Worm (Caenorhabditis elegans) whole organism, young adult: Measurements from ENCODE around the gene clh-4.

ENCODE experiments used
- B0035.1 ChIP-seq: sonication (generic microtip); optimal IDR thresholded peaks from 2 replicates; lab custom pipeline; 2016; ENCODE audit warnings: missing genetic modification characterization, mild to moderate bottlenecking, missing compliant biosample characterization, missing genotype, missing genetic modification reagents
- B0261.1 ChIP-seq: sonication (generic microtip); optimal IDR thresholded peaks from 2 replicates; lab custom pipeline; 2016; ENCODE audit warnings: mild to moderate bottlenecking, missing genetic modification characterization, moderate library complexity, missing compliant biosample characterization
- B0336.3 ChIP-seq: fragments of 200-800 bp; sonication (Bioruptor generic); IDR thresholded peaks from 2 replicates; pipeline ENCODE4 v1.3.6; 2022; ENCODE audit warnings: missing genetic modification characterization, missing compliant biosample characterization
- C06A6.2 ChIP-seq: fragments of 200-800 bp; sonication (Bioruptor generic); conservative IDR thresholded peaks from 2 replicates; pipeline ENCODE4 v1.3.6; 2022; ENCODE audit warnings: missing genetic modification characterization, missing compliant biosample characterization
- C17E4.6 ChIP-seq: fragments of 200-800 bp; sonication (Bioruptor generic); IDR thresholded peaks from 2 replicates; pipeline ENCODE4 v1.3.6; 2022; ENCODE audit warnings: missing genetic modification reagents, missing genetic modification characterization, missing compliant biosample characterization
- F37B4.10 ChIP-seq: fragments of 200-800 bp; sonication (Bioruptor generic); IDR thresholded peaks from 2 replicates; pipeline ENCODE4 v1.3.6; 2022; ENCODE audit warnings: missing genetic modification characterization, missing compliant biosample characterization
- F55B11.4 ChIP-seq: sonication (generic microtip); optimal IDR thresholded peaks from 2 replicates; lab custom pipeline; 2016; ENCODE audit warnings: missing compliant biosample characterization, missing genetic modification characterization, borderline replicate concordance; ENCODE audit not compliant: insufficient read depth
- K11D2.4 ChIP-seq: fragments of 200-800 bp; sonication (Bioruptor generic); IDR thresholded peaks from 2 replicates; pipeline ENCODE4 v1.3.6; 2022; ENCODE audit warnings: missing genetic modification reagents, missing genetic modification characterization, missing compliant biosample characterization
- K12H6.12 ChIP-seq: fragments of 200-800 bp; sonication (Bioruptor generic); optimal IDR thresholded peaks from 2 replicates; lab custom pipeline; 2018; ENCODE audit warnings: mild to moderate bottlenecking, missing genetic modification characterization, missing compliant biosample characterization
- T26A5.8 ChIP-seq: sonication (generic microtip); optimal IDR thresholded peaks from 2 replicates; lab custom pipeline; 2016; ENCODE audit warnings: missing genetic modification characterization, missing compliant biosample characterization
- ama-1 ChIP-seq, 3 experiments: fragments of 150-350 bp in 1 of 3; sonication (generic microtip) in 2 of 3; optimal IDR thresholded peaks; 2 replicates each; lab custom pipeline; 2014 to 2018; ENCODE audit warnings: missing biosample characterization in 2 of 3, missing genetic modification characterization in 2 of 3, missing genetic modification reagents in 2 of 3
- atf-7 ChIP-seq: sonication (generic microtip); optimal IDR thresholded peaks from 2 replicates; lab custom pipeline; 2017; ENCODE audit warnings: mild to moderate bottlenecking, missing genetic modification characterization, missing compliant biosample characterization
- attf-3 ChIP-seq: fragments of 200-800 bp; sonication (Bioruptor generic); conservative IDR thresholded peaks from 2 replicates; pipeline ENCODE4 v1.3.6; 2022; ENCODE audit warnings: missing genetic modification reagents, missing genetic modification characterization, missing compliant biosample characterization
- bed-1 ChIP-seq: fragments of 200-800 bp; sonication (Bioruptor generic); IDR thresholded peaks from 2 replicates; pipeline ENCODE4 v1.3.6; 2022; ENCODE audit warnings: missing genetic modification reagents, missing genetic modification characterization, missing compliant biosample characterization
- bed-2 ChIP-seq: fragments of 200-800 bp; sonication (Bioruptor generic); IDR thresholded peaks from 2 replicates; pipeline ENCODE4 v1.3.6; 2022; ENCODE audit warnings: missing genetic modification reagents, missing genetic modification characterization, missing compliant biosample characterization
- cebp-1 ChIP-seq, 2 experiments: fragments of 200-800 bp in 1 of 2; sonication (Bioruptor generic) in 1 of 2; sonication (generic microtip) in 1 of 2; IDR thresholded peaks in 1 of 2; optimal IDR thresholded peaks in 1 of 2; 2 replicates each; pipeline versions ENCODE4 v1.3.6 to Lab custom; 2017 to 2022; ENCODE audit warnings: missing compliant biosample characterization in 2 of 2, missing genetic modification characterization in 2 of 2, mild to moderate bottlenecking in 1 of 2, missing genetic modification reagents in 1 of 2, moderate library complexity in 1 of 2
- ceh-100 ChIP-seq: fragments of 200-800 bp; sonication (Bioruptor generic); IDR thresholded peaks from 2 replicates; pipeline ENCODE4 v1.3.6; 2022; ENCODE audit warnings: missing genetic modification reagents, missing genetic modification characterization, missing compliant biosample characterization
- ceh-27 ChIP-seq: fragments of 200-800 bp; sonication (Bioruptor generic); optimal IDR thresholded peaks from 2 replicates; lab custom pipeline; 2018; ENCODE audit warnings: mild to moderate bottlenecking, missing genetic modification characterization, moderate library complexity, missing compliant biosample characterization
- ceh-40 ChIP-seq: fragments of 200-800 bp; sonication (Bioruptor generic); IDR thresholded peaks from 2 replicates; pipeline ENCODE4 v1.3.6; 2022; ENCODE audit warnings: missing genetic modification characterization, missing compliant biosample characterization
- ceh-91 ChIP-seq: fragments of 200-800 bp; sonication (Bioruptor generic); IDR thresholded peaks from 2 replicates; pipeline ENCODE4 v1.3.6; 2022; ENCODE audit warnings: missing genetic modification reagents, missing genetic modification characterization, missing compliant biosample characterization
- dpff-1 ChIP-seq: sonication (generic microtip); optimal IDR thresholded peaks from 2 replicates; lab custom pipeline; 2017; ENCODE audit warnings: mild to moderate bottlenecking, missing genetic modification characterization, missing compliant biosample characterization
- egl-44 ChIP-seq: fragments of 200-800 bp; sonication (Bioruptor generic); IDR thresholded peaks from 2 replicates; pipeline ENCODE4 v1.3.6; 2022; ENCODE audit warnings: missing genetic modification reagents, missing genetic modification characterization, missing compliant biosample characterization
- egrh-3 ChIP-seq: fragments of 200-800 bp; sonication (Bioruptor generic); IDR thresholded peaks from 2 replicates; pipeline ENCODE4 v1.3.6; 2022; ENCODE audit warnings: missing genetic modification reagents, missing genetic modification characterization, missing compliant biosample characterization
- ekl-4 ChIP-seq: fragments of 200-800 bp; sonication (Bioruptor generic); IDR thresholded peaks from 2 replicates; pipeline ENCODE4 v1.3.6; 2022; ENCODE audit warnings: missing genetic modification reagents, missing genetic modification characterization, missing compliant biosample characterization
- ets-4 ChIP-seq: fragments of 200-800 bp; sonication (Bioruptor generic); optimal IDR thresholded peaks from 2 replicates; lab custom pipeline; 2018; ENCODE audit warnings: mild to moderate bottlenecking, missing genetic modification characterization, missing compliant biosample characterization
- hlh-12 ChIP-seq: sonication (generic microtip); optimal IDR thresholded peaks from 2 replicates; lab custom pipeline; 2016; ENCODE audit warnings: missing genetic modification characterization, missing compliant biosample characterization
- hmg-1.2 ChIP-seq: fragments of 200-800 bp; sonication (Bioruptor generic); IDR thresholded peaks from 2 replicates; pipeline ENCODE4 v1.3.6; 2022; ENCODE audit warnings: missing genetic modification reagents, missing genetic modification characterization, missing compliant biosample characterization
- hmg-20 ChIP-seq: fragments of 200-800 bp; sonication (Bioruptor generic); IDR thresholded peaks from 2 replicates; pipeline ENCODE4 v1.3.6; 2022; ENCODE audit warnings: missing genetic modification reagents, missing genetic modification characterization, missing compliant biosample characterization
- let-607 ChIP-seq, 2 experiments: fragments of 200-800 bp in 1 of 2; sonication (Bioruptor generic) in 1 of 2; sonication (generic microtip) in 1 of 2; optimal IDR thresholded peaks; 2 replicates each; lab custom pipeline; 2016 to 2018; ENCODE audit warnings: mild to moderate bottlenecking in 2 of 2, missing compliant biosample characterization in 2 of 2, missing genetic modification characterization in 2 of 2, moderate library complexity in 2 of 2, missing genotype in 1 of 2
- lin-26 ChIP-seq: fragments of 200-800 bp; sonication (Bioruptor generic); IDR thresholded peaks from 2 replicates; pipeline ENCODE4 v1.3.6; 2022; ENCODE audit warnings: missing genetic modification reagents, missing genetic modification characterization, missing compliant biosample characterization
- lin-35 ChIP-seq, 3 experiments: fragments of 150-350 bp in 2 of 3; sonication (generic microtip) in 1 of 3; optimal IDR thresholded peaks; 2 replicates each; lab custom pipeline; 2014 to 2018; ENCODE audit warnings: missing biosample characterization in 3 of 3, missing genetic modification characterization in 3 of 3, missing genetic modification reagents in 3 of 3
- lir-1 ChIP-seq: fragments of 200-800 bp; sonication (Bioruptor generic); conservative IDR thresholded peaks from 2 replicates; pipeline ENCODE4 v1.3.6; 2022; ENCODE audit warnings: missing genetic modification reagents, missing genetic modification characterization, missing compliant biosample characterization
- lsl-1 ChIP-seq: fragments of 200-800 bp; sonication (Bioruptor generic); optimal IDR thresholded peaks from 2 replicates; lab custom pipeline; 2018; ENCODE audit warnings: mild to moderate bottlenecking, missing genetic modification characterization, moderate library complexity, missing compliant biosample characterization
- mes-4 ChIP-seq: sonication (generic microtip); optimal IDR thresholded peaks from 2 replicates; lab custom pipeline; 2016; ENCODE audit warnings: missing genotype, missing genetic modification characterization, missing compliant biosample characterization
- nfya-2 ChIP-seq: fragments of 200-800 bp; sonication (Bioruptor generic); IDR thresholded peaks from 2 replicates; pipeline ENCODE4 v1.3.6; 2022; ENCODE audit warnings: missing genetic modification reagents, missing genetic modification characterization, missing compliant biosample characterization
- nfyb-1 ChIP-seq: fragments of 200-800 bp; sonication (Bioruptor generic); IDR thresholded peaks from 2 replicates; pipeline ENCODE4 v1.3.6; 2022; ENCODE audit warnings: missing genetic modification reagents, missing genetic modification characterization, missing compliant biosample characterization
- nhr-80 ChIP-seq: sonication (generic microtip); optimal IDR thresholded peaks from 2 replicates; lab custom pipeline; 2016; ENCODE audit warnings: missing genetic modification characterization, missing compliant biosample characterization
- pbrm-1 ChIP-seq: fragments of 200-800 bp; sonication (Bioruptor generic); IDR thresholded peaks from 2 replicates; pipeline ENCODE4 v1.3.6; 2022; ENCODE audit warnings: missing genetic modification reagents, missing genetic modification characterization, missing compliant biosample characterization
- snpc-1.1 ChIP-seq: sonication (generic microtip); optimal IDR thresholded peaks from 2 replicates; lab custom pipeline; 2017; ENCODE audit warnings: missing genetic modification characterization, mild to moderate bottlenecking, missing compliant biosample characterization, antibody characterized with exemption, moderate library complexity, missing genotype, missing genetic modification reagents; ENCODE audit not compliant: insufficient read depth
- somi-1 ChIP-seq: fragments of 200-800 bp; sonication (Bioruptor generic); optimal IDR thresholded peaks from 2 replicates; lab custom pipeline; 2018; ENCODE audit warnings: mild to moderate bottlenecking, missing genetic modification characterization, missing compliant biosample characterization
- tbp1 ChIP-seq: fragments of 200-800 bp; sonication (Bioruptor generic); optimal IDR thresholded peaks from 2 replicates; lab custom pipeline; 2018; ENCODE audit warnings: mild to moderate bottlenecking, missing genetic modification characterization, missing compliant biosample characterization
- xnd-1 ChIP-seq: sonication (generic microtip); optimal IDR thresholded peaks from 2 replicates; lab custom pipeline; 2016; ENCODE audit warnings: missing genotype, missing genetic modification reagents, missing genetic modification characterization, missing compliant biosample characterization
- ztf-18 ChIP-seq: sonication (generic microtip); optimal IDR thresholded peaks from 2 replicates; lab custom pipeline; 2016; ENCODE audit warnings: missing genotype, mild to moderate bottlenecking, missing genetic modification characterization, missing compliant biosample characterization
- ztf-3 ChIP-seq: fragments of 200-800 bp; sonication (Bioruptor generic); optimal IDR thresholded peaks from 2 replicates; lab custom pipeline; 2018; ENCODE audit warnings: mild to moderate bottlenecking, missing genetic modification characterization, missing compliant biosample characterization

clh-4 gene

DNA sequence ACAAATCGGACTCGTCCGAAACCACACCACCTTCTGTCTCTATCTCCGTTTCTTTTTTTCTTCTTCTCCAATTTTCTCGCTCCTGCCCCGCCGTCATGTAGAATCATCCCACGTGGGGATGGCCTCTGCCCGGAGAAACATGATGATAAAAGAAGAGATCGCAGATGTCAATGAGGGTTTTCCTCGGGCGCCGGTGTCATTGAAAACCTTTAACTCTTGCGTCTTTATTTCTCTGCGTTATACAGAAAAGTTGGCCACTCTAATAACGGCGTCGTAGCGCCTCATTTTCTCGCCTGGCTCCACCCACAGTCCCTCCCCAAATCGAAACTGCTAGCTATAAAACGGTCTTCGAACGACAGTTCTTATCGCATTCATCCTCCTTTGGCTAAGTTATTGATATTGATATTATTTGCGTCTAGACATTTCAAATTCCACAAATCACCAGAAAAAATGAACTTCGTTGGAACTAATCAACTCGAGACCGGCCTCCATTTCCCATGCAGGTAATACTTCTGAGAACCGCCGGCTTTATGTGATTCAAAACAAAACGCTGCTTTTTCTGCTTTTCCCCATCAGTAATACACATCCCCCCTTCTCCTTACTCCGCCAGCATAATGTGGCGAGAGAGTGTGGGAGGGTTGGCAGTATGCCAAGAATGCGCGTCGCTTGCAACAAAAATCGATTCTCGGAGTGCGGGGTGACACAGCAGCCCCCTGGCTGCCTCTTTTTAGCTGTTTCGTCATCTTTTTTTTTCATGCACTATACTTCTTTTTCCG, 44.9 kb upstream of the clh-4 start (continued):
- TF ChIP-seq let-607 (tag; optimal IDR thresholded peaks at IDR 0.05; lab: Kevin White, UChicago) (no peak), dpff-1 (tag; lab: Kevin White, UChicago) (no peak), tbp1 (GFP tag; lab: Kevin White, UChicago) (peak; percentile 29), pbrm-1 (peak; percentile 58), ceh-100 (no peak), nfya-2 (GFP tag; lab: Robert Waterston, UW) (no peak), ceh-91 (GFP tag; lab: Robert Waterston, UW) (no peak), lin-35 (GFP tag; optimal IDR thresholded peaks at IDR 0.05; lab: Kevin White, UChicago) (no peak), B0261.1 (tag; lab: Kevin White, UChicago) (no peak), lsl-1 (GFP tag; lab: Kevin White, UChicago) (no peak), somi-1 (GFP tag; lab: Kevin White, UChicago) (no peak), attf-3 (no peak), B0035.1 (tag; lab: Kevin White, UChicago) (no peak), ekl-4 (0 out of 2 replicates have a peak, but pooled peaks have one; percentile 9), bed-1 (GFP tag; lab: Robert Waterston, UW) (no peak), bed-2 (GFP tag; lab: Robert Waterston, UW) (no peak), xnd-1 (tag; lab: Kevin White, UChicago) (no peak)
- TF ChIP-seq, all 124 proteins: peak for 33

DNA sequence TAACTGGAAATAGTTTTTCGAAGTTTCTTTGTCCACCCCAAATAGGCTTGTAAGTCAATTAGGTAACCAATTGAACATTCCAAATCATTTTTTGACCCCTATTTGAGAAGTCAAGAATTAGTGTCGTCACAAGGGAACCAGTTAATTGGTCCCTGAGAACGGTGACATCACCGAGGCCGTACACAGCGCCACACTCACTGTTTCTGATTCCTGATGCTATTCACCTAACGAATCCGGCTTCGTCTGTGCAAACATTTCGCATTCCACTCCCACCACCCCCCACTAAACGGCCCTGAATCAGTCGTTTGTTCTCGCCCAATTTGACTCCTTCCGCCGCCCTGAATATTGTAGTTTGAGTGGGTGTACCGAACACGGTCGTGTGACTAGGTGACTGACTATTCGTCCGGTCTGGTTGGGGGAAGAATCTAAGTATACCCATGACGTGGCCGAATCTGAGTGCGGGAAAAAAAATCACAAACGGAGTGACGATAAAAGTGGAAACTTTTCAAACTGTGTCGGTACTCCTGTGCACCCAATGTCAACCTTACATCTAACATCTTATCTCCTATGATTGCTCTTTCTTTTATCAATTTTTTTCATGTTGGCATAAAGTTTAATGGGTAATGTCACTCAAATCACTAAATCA, 43.9 kb upstream of the clh-4 start:
- peak; percentile 18 for TF ChIP-seq K12H6.12 (tag; lab: Kevin White, UChicago)
- TF ChIP-seq C17E4.6: no peak
- TF ChIP-seq ztf-3: no peak
- 0 out of 2 replicates have a peak, but pooled peaks have one; percentile 11 for TF ChIP-seq lin-26 (GFP tag; lab: Robert Waterston, UW)
- no peak for TF ChIP-seq lir-1 (GFP tag; lab: Robert Waterston, UW)
- TF ChIP-seq cebp-1 (GFP tag; IDR thresholded peaks at IDR 0.05; lab: Robert Waterston, UW): no peak
- peak; percentile 51 for TF ChIP-seq cebp-1 (tag; optimal IDR thresholded peaks at IDR 0.05; lab: Kevin White, UChicago)
- TF ChIP-seq T26A5.8 (tag; lab: Kevin White, UChicago): no peak
- no peak for TF ChIP-seq mes-4 (tag; lab: Kevin White, UChicago)
- 0 out of 2 replicates have a peak, but pooled peaks have one; percentile 10 for TF ChIP-seq egrh-3 (GFP tag; lab: Robert Waterston, UW)
- TF ChIP-seq nfyb-1 (GFP tag; lab: Robert Waterston, UW): peak; percentile 11; the same call in 1 of the 2 replicates
- 0 out of 2 replicates have a peak, but pooled peaks have one; percentile 15 for TF ChIP-seq C06A6.2
- peak; percentile 8 for TF ChIP-seq atf-7 (tag; lab: Kevin White, UChicago)
- no peak for TF ChIP-seq hmg-20
- TF ChIP-seq hmg-1.2 (GFP tag; lab: Robert Waterston, UW): no peak
- TF ChIP-seq snpc-1.1 (tag; lab: Kevin White, UChicago): no peak
- peak; percentile 23; the same call in 1 of the 2 replicates for TF ChIP-seq K11D2.4 (GFP tag; lab: Robert Waterston, UW)
- TF ChIP-seq ceh-27 (GFP tag; lab: Kevin White, UChicago): peak; percentile 44
- peak; percentile 40 for TF ChIP-seq nhr-80 (tag; lab: Kevin White, UChicago)
- TF ChIP-seq ama-1 (optimal IDR thresholded peaks at IDR 0.05; lab: Kevin White, UChicago): no peak
- no peak for TF ChIP-seq ama-1 (GFP tag; optimal IDR thresholded peaks at IDR 0.05; lab: Kevin White, UChicago)
- TF ChIP-seq ceh-40 (GFP tag; lab: Robert Waterston, UW): peak; percentile 38; the same call in 1 of the 2 replicates
- no peak for TF ChIP-seq F37B4.10
- TF ChIP-seq egl-44 (GFP tag; lab: Robert Waterston, UW): no peak
- no peak for TF ChIP-seq ztf-18 (tag; lab: Kevin White, UChicago)
- TF ChIP-seq hlh-12 (tag; lab: Kevin White, UChicago): no peak
- TF ChIP-seq lin-35 (GFP tag; optimal IDR thresholded peaks at IDR 0.05; lab: Kevin White, UChicago): no peak
- TF ChIP-seq bed-2 (GFP tag; lab: Robert Waterston, UW): no peak
- TF ChIP-seq F55B11.4: no peak
- peak; percentile 37 for TF ChIP-seq ets-4 (GFP tag; lab: Kevin White, UChicago)
- 0 out of 2 replicates have a peak, but pooled peaks have one; percentile 11 for TF ChIP-seq B0336.3 (GFP tag; lab: Robert Waterston, UW)
